Worm (Caenorhabditis elegans): ENCODE measurements around the gene ztf-20.

- TF ChIP-seq elt-1 (tag; optimal IDR thresholded peaks at IDR 0.05; ENCODE audit: borderline replicate concordance, insufficient read depth) (no peak), nhr-28 (tag; optimal IDR thresholded peaks at IDR 0.05) (no peak), lin-13 (tag; optimal IDR thresholded peaks at IDR 0.05) (no peak)
Observed at ce11 chrV:18990958-18991357, 31.0 kb upstream of the ztf-20 start.
